Worm (Caenorhabditis elegans): ENCODE measurements around the gene pas-1.

- no peak for TF ChIP-seq nhr-12 (tag; optimal IDR thresholded peaks at IDR 0.05)
- TF ChIP-seq R02D3.7 (tag; optimal IDR thresholded peaks at IDR 0.05) = no peak
- TF ChIP-seq aly-2 (tag; optimal IDR thresholded peaks at IDR 0.05) = no peak
- no peak for TF ChIP-seq ama-1 (optimal IDR thresholded peaks at IDR 0.05)
- no peak for TF ChIP-seq nhr-76 (tag; optimal IDR thresholded peaks at IDR 0.05)
- TF ChIP-seq nhr-237 (tag; optimal IDR thresholded peaks at IDR 0.05) = no peak
- no peak for TF ChIP-seq elt-1 (tag; optimal IDR thresholded peaks at IDR 0.05)
- TF ChIP-seq snpc-4 (tag; optimal IDR thresholded peaks at IDR 0.05) = no peak
- no peak for TF ChIP-seq unc-62 (GFP tag; optimal IDR thresholded peaks at IDR 0.05)
- TF ChIP-seq ztf-4 (tag; optimal IDR thresholded peaks at IDR 0.05) = no peak
- no peak for TF ChIP-seq tbx-2 (tag; optimal IDR thresholded peaks at IDR 0.05)
- TF ChIP-seq fkh-10 (GFP tag; optimal IDR thresholded peaks at IDR 0.05) = no peak
- TF ChIP-seq egl-27 (tag; optimal IDR thresholded peaks at IDR 0.05) = no peak
- TF ChIP-seq elt-3 (tag; optimal IDR thresholded peaks at IDR 0.05) = no peak
Measured at ce11 chrV:14449397-14449796, 27.0 kb upstream of the pas-1 start, which contains the start of gene F23B12.7.

Measured in whole organism, L3 larva.